Fruit fly (Drosophila melanogaster): Measurements from ENCODE around the gene Zcchc7.

Gene Zcchc7

dm6 chr3L:16893647-16894046, 48.5 kb downstream of the Zcchc7 start (continued):
- TF ChIP-seq CG9727 (GFP tag; optimal IDR thresholded peaks at IDR 0.05) (peak; percentile 9), E2f1 (GFP tag; IDR thresholded peaks at IDR 0.05) (no peak), phol (tag; optimal IDR thresholded peaks at IDR 0.05) (peak; percentile 2), CG10209 (GFP tag; optimal IDR thresholded peaks at IDR 0.05) (peak; percentile 9), CG30431 (GFP tag; optimal IDR thresholded peaks at IDR 0.05) (no peak), CG10274 (GFP tag; optimal IDR thresholded peaks at IDR 0.05) (no peak), CG18599 (GFP tag; optimal IDR thresholded peaks at IDR 0.05) (peak; percentile 60), Neu2 (GFP tag; optimal IDR thresholded peaks at IDR 0.05; ENCODE audit: borderline replicate concordance) (no peak), Mrtf (GFP tag; IDR thresholded peaks at IDR 0.05) (no peak), Dll (GFP tag; IDR thresholded peaks at IDR 0.05; ENCODE audit: partially characterized antibody) (no peak), CG1647 (GFP tag; optimal IDR thresholded peaks at IDR 0.05) (no peak), CG10654 (GFP tag; optimal IDR thresholded peaks at IDR 0.05) (no peak), lmd (GFP tag; IDR thresholded peaks at IDR 0.05) (peak; percentile 28; the same call in 1 of the 2 replicates), bcd (GFP tag; optimal IDR thresholded peaks at IDR 0.05) (peak; percentile 1), sens (GFP tag) (no peak), tin (GFP tag; optimal IDR thresholded peaks at IDR 0.05) (no peak), nmo (GFP tag; optimal IDR thresholded peaks at IDR 0.05) (peak; percentile 21), Poxn (GFP tag; IDR thresholded peaks at IDR 0.05) (no peak), Ada2b (GFP tag; IDR thresholded peaks at IDR 0.05) (no peak), CG11504 (tag; optimal IDR thresholded peaks at IDR 0.05) (peak; percentile 63), CG4360 (GFP tag; IDR thresholded peaks at IDR 0.05) (no peak), sug (tag; optimal IDR thresholded peaks at IDR 0.05) (peak; percentile 17), CG12769 (tag; optimal IDR thresholded peaks at IDR 0.05) (peak; percentile 7), ro (GFP tag; IDR thresholded peaks at IDR 0.05) (no peak), CG11398 (GFP tag; optimal IDR thresholded peaks at IDR 0.05) (no peak), CG6765 (GFP tag; optimal IDR thresholded peaks at IDR 0.05) (peak; percentile 5), CG3281 (GFP tag; optimal IDR thresholded peaks at IDR 0.05) (peak; percentile 35), Sox102F (GFP tag; optimal IDR thresholded peaks at IDR 0.05) (peak; percentile 22), CG32532 (GFP tag; IDR thresholded peaks at IDR 0.05) (peak; percentile 43; the same call in 1 of the 2 replicates), Nf-YC (tag; optimal IDR thresholded peaks at IDR 0.05) (no peak), dysf (GFP tag; IDR thresholded peaks at IDR 0.05) (peak; percentile 40; the same call in 1 of the 3 replicates), CG2712 (tag; optimal IDR thresholded peaks at IDR 0.05) (no peak), twi (tag; optimal IDR thresholded peaks at IDR 0.05) (no peak), Oli (tag; optimal IDR thresholded peaks at IDR 0.05) (peak; percentile 1), caup (GFP tag; optimal IDR thresholded peaks at IDR 0.05; ENCODE audit: severe bottlenecking) (peak; percentile 33), slou (GFP tag; optimal IDR thresholded peaks at IDR 0.05) (no peak), hkb (optimal IDR thresholded peaks at IDR 0.05) (no peak), hkb (GFP tag; IDR thresholded peaks at IDR 0.05) (peak; percentile 41; the same call in 1 of the 2 replicates), fd96Cb (tag; optimal IDR thresholded peaks at IDR 0.05) (no peak), sisA (GFP tag; IDR thresholded peaks at IDR 0.05) (0 out of 2 replicates have a peak, but pooled peaks have one; percentile 8), fru (optimal IDR thresholded peaks at IDR 0.05) (no peak), Atf-2 (GFP tag; optimal IDR thresholded peaks at IDR 0.05) (no peak), Ptx1 (GFP tag; IDR thresholded peaks at IDR 0.05) (peak; percentile 41; the same call in 1 of the 2 replicates), Hmr (GFP tag; optimal IDR thresholded peaks at IDR 0.05) (peak; percentile 31), lab (GFP tag; optimal IDR thresholded peaks at IDR 0.05) (peak; percentile 64), nom (GFP tag; optimal IDR thresholded peaks at IDR 0.05) (no peak), slp2 (GFP tag; optimal IDR thresholded peaks at IDR 0.05) (no peak), CG11695 (GFP tag; IDR thresholded peaks at IDR 0.05) (peak; percentile 59; the same call in 2 of the 3 replicates), gem (tag; optimal IDR thresholded peaks at IDR 0.05) (peak; percentile 54), br (optimal IDR thresholded peaks at IDR 0.05) (no peak), CG8924 (tag; optimal IDR thresholded peaks at IDR 0.05) (peak; percentile 23), CG18764 (GFP tag; optimal IDR thresholded peaks at IDR 0.05) (no peak)

Data from whole organism, embryonic.